Worm (Caenorhabditis elegans) whole organism, L1 larva: ENCODE measurements around the gene acer-1.
"Not testable (repeated sequence)": the region's sequence is repeated elsewhere in the genome, so short reads cannot be mapped to it uniquely, and the experiment has no call there.

Experiments used
- dpl-1 ChIP-seq, 3 experiments: fragments of 150-350 bp in 2 of 3; sonication (generic microtip) in 1 of 3; optimal IDR thresholded peaks; 2 replicates each; lab custom pipeline; 2014 to 2017; ENCODE audit warnings: missing biosample characterization in 3 of 3, missing genetic modification characterization in 3 of 3, missing genetic modification reagents in 3 of 3
- fkh-4 ChIP-seq: sonication (generic microtip); optimal IDR thresholded peaks from 2 replicates; lab custom pipeline; 2016; ENCODE audit warnings: missing compliant biosample characterization, missing genetic modification characterization, borderline replicate concordance
- lin-15B ChIP-seq: fragments of 150-350 bp; sonication (generic microtip); optimal IDR thresholded peaks from 3 replicates; lab custom pipeline; 2014; ENCODE audit warnings: missing biosample characterization, missing genetic modification characterization
- nhr-71 ChIP-seq: sonication (generic microtip); optimal IDR thresholded peaks from 2 replicates; lab custom pipeline; 2016; ENCODE audit warnings: mild to moderate bottlenecking, missing genetic modification characterization, moderate library complexity, missing compliant biosample characterization
- snpc-4 ChIP-seq: fragments of 150-350 bp; optimal IDR thresholded peaks from 2 replicates; lab custom pipeline; 2014; ENCODE audit warnings: missing biosample characterization, missing genetic modification characterization
- tbx-2 ChIP-seq: sonication (generic microtip); optimal IDR thresholded peaks from 2 replicates; lab custom pipeline; 2016; ENCODE audit warnings: missing genetic modification characterization, missing compliant biosample characterization
- unc-62 ChIP-seq: fragments of 150-350 bp; optimal IDR thresholded peaks from 2 replicates; lab custom pipeline; 2014; ENCODE audit warnings: missing biosample characterization, missing genetic modification reagents, missing genetic modification characterization

DNA sequence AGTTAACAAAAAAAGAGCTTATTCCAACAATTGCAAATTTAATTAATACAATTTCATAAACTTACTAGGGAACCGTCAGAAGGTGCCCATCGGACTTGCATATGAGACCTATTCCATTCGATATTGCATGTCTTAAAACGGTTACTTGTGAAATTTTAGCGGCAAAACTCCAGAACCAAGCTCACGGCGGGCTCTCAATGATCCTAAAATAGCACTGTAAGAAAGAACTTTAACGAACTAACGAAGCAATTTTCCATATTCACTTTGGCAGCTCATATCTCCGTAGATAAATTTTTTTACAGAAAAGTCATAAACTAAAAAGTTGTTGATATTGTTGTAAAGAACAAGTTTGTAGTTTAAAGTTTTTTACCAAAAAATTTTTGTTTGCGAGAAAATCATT is 17.5 kb upstream of the acer-1 start, which contains the start of gene B0252.3:
- TF ChIP-seq lin-15B (tag; lab: Kevin White, UChicago); snpc-4 (tag; lab: Kevin White, UChicago); fkh-4 (tag; lab: Kevin White, UChicago); nhr-71; unc-62 (GFP tag; lab: Kevin White, UChicago); dpl-1 (GFP tag; optimal IDR thresholded peaks at IDR 0.05; lab: Kevin White, UChicago); tbx-2: not testable (repeated sequence)
